Fruit fly (Drosophila melanogaster) whole organism, embryonic: ENCODE results near the gene tank.

Experiments used
- Ada2b ChIP-seq: fragments of 200-800 bp; sonication (Bioruptor generic); IDR thresholded peaks from 2 replicates; pipeline ENCODE4 v1.3.6; 2022; ENCODE audit warnings: missing biosample characterization, missing genetic modification characterization
- C15 ChIP-seq: fragments of 200-800 bp; sonication (Bioruptor generic); IDR thresholded peaks from 3 replicates; pipeline ENCODE4 v1.3.6; 2022; ENCODE audit warnings: missing biosample characterization, missing genetic modification characterization
- CG10959 ChIP-seq: fragments of 200-800 bp; sonication (Bioruptor generic); IDR thresholded peaks from 2 replicates; pipeline ENCODE4 v1.3.6; 2022; ENCODE audit warnings: missing biosample characterization, missing genetic modification characterization
- CG11456 ChIP-seq: fragments of 200-800 bp; sonication (Bioruptor generic); IDR thresholded peaks from 3 replicates; pipeline ENCODE4 v1.3.6; 2022; ENCODE audit warnings: missing biosample characterization, missing genetic modification characterization
- CG12219 ChIP-seq: fragments of 200-800 bp; sonication (Bioruptor generic); optimal IDR thresholded peaks from 3 replicates; lab custom pipeline; 2018; ENCODE audit warnings: missing biosample characterization, mild to moderate bottlenecking, missing genetic modification characterization
- CG12942 ChIP-seq: fragments of 200-800 bp; sonication (Bioruptor generic); optimal IDR thresholded peaks from 3 replicates; lab custom pipeline; 2016; ENCODE audit warnings: missing biosample characterization, missing genetic modification characterization
- CG15011 ChIP-seq: fragments of 200-800 bp; sonication (Bioruptor generic); optimal IDR thresholded peaks from 3 replicates; lab custom pipeline; 2018; ENCODE audit warnings: missing biosample characterization, mild to moderate bottlenecking, missing genetic modification characterization
- CG16863 ChIP-seq: fragments of 200-800 bp; sonication (Bioruptor generic); optimal IDR thresholded peaks from 3 replicates; lab custom pipeline; 2016; ENCODE audit warnings: missing biosample characterization, missing genetic modification characterization
- CG17385 ChIP-seq: fragments of 200-800 bp; sonication (Bioruptor generic); optimal IDR thresholded peaks from 3 replicates; lab custom pipeline; 2018; ENCODE audit warnings: missing biosample characterization, mild to moderate bottlenecking, missing genetic modification characterization
- CG2199 ChIP-seq: fragments of 200-800 bp; sonication (Bioruptor generic); IDR thresholded peaks from 3 replicates; pipeline ENCODE4 v1.3.6; 2022; ENCODE audit warnings: missing biosample characterization, missing genetic modification characterization
- CG2875 ChIP-seq: fragments of 200-800 bp; sonication (Bioruptor generic); optimal IDR thresholded peaks from 2 replicates; lab custom pipeline; 2017; ENCODE audit warnings: missing biosample characterization, mild to moderate bottlenecking, missing genetic modification characterization, missing genetic modification reagents
- CG30403 ChIP-seq: fragments of 200-800 bp; sonication (Bioruptor generic); optimal IDR thresholded peaks from 3 replicates; lab custom pipeline; 2016; ENCODE audit warnings: missing biosample characterization, missing genetic modification characterization
- CG3163 ChIP-seq: fragments of 200-800 bp; sonication (Bioruptor generic); optimal IDR thresholded peaks from 3 replicates; lab custom pipeline; 2016; ENCODE audit warnings: missing biosample characterization, missing genetic modification characterization
- CG33557 ChIP-seq: fragments of 200-800 bp; sonication (Bioruptor generic); optimal IDR thresholded peaks from 2 replicates; lab custom pipeline; 2019; ENCODE audit warnings: missing biosample characterization, mild to moderate bottlenecking, missing genetic modification characterization, moderate library complexity
- CG3726 ChIP-seq: fragments of 200-800 bp; sonication (Bioruptor generic); IDR thresholded peaks from 3 replicates; pipeline ENCODE4, ENCODE4 v1.3.6; 2022; ENCODE audit warnings: missing biosample characterization, missing genetic modification characterization
- CG3995 ChIP-seq: fragments of 200-800 bp; sonication (Bioruptor generic); optimal IDR thresholded peaks from 3 replicates; lab custom pipeline; 2016; ENCODE audit warnings: missing biosample characterization, missing genetic modification characterization
- CG43689 ChIP-seq: fragments of 200-800 bp; sonication (Bioruptor generic); IDR thresholded peaks from 2 replicates; pipeline ENCODE4 v1.3.6; 2022; ENCODE audit warnings: missing biosample characterization, missing genetic modification characterization
- CG4404 ChIP-seq: fragments of 200-800 bp; sonication (Bioruptor generic); IDR thresholded peaks from 2 replicates; pipeline ENCODE4 v1.3.6; 2022; ENCODE audit warnings: missing biosample characterization, missing genetic modification characterization
- CG6689 ChIP-seq: fragments of 200-800 bp; sonication (Bioruptor generic); IDR thresholded peaks from 2 replicates; pipeline ENCODE4 v1.3.6; 2022; ENCODE audit warnings: missing biosample characterization, missing genetic modification characterization
- CG6765 ChIP-seq: fragments of 200-800 bp; sonication (Bioruptor generic); optimal IDR thresholded peaks from 3 replicates; lab custom pipeline; 2017; ENCODE audit warnings: missing biosample characterization, mild to moderate bottlenecking, missing genetic modification characterization
- CG6854 ChIP-seq: fragments of 200-800 bp; sonication (Bioruptor generic); optimal IDR thresholded peaks from 3 replicates; lab custom pipeline; 2017; ENCODE audit warnings: missing biosample characterization, mild to moderate bottlenecking, missing genetic modification characterization
- CG7372 ChIP-seq: fragments of 200-800 bp; sonication (Bioruptor generic); IDR thresholded peaks from 2 replicates; pipeline ENCODE4 v1.3.6; 2022; ENCODE audit warnings: missing biosample characterization, missing genetic modification characterization
- CG7745 ChIP-seq: fragments of 200-800 bp; sonication (Bioruptor generic); optimal IDR thresholded peaks from 2 replicates; lab custom pipeline; 2018; ENCODE audit warnings: missing biosample characterization, mild to moderate bottlenecking, missing genetic modification characterization, moderate library complexity
- CG7839 ChIP-seq: fragments of 200-800 bp; sonication (Bioruptor generic); optimal IDR thresholded peaks from 3 replicates; lab custom pipeline; 2018; ENCODE audit warnings: missing biosample characterization, mild to moderate bottlenecking, missing genetic modification characterization, moderate library complexity
- CG7928 ChIP-seq: fragments of 200-800 bp; sonication (Bioruptor generic); optimal IDR thresholded peaks from 2 replicates; lab custom pipeline; 2017; ENCODE audit warnings: missing biosample characterization, mild to moderate bottlenecking, missing genetic modification characterization
- CG9817 ChIP-seq: fragments of 200-800 bp; sonication (Bioruptor generic); optimal IDR thresholded peaks from 2 replicates; lab custom pipeline; 2018; ENCODE audit warnings: missing biosample characterization, mild to moderate bottlenecking, missing genetic modification characterization, moderate library complexity
- Fer2 ChIP-seq: fragments of 200-800 bp; sonication (Bioruptor generic); optimal IDR thresholded peaks from 2 replicates; lab custom pipeline; 2018; ENCODE audit warnings: missing biosample characterization, mild to moderate bottlenecking, missing genetic modification characterization, moderate library complexity
- HLHmδ ChIP-seq: fragments of 200-800 bp; sonication (Bioruptor generic); optimal IDR thresholded peaks from 2 replicates; lab custom pipeline; 2018; ENCODE audit warnings: missing biosample characterization, mild to moderate bottlenecking, missing genetic modification characterization, moderate library complexity
- HmgD ChIP-seq: fragments of 200-800 bp; sonication (Bioruptor generic); optimal IDR thresholded peaks from 3 replicates; lab custom pipeline; 2016; ENCODE audit warnings: missing biosample characterization, missing genetic modification characterization
- Ssrp ChIP-seq: fragments of 200-800 bp; sonication (Bioruptor generic); optimal IDR thresholded peaks from 2 replicates; lab custom pipeline; 2018; ENCODE audit warnings: missing biosample characterization, mild to moderate bottlenecking, missing genetic modification characterization, moderate library complexity
- Xbp1 ChIP-seq: fragments of 200-800 bp; sonication (Bioruptor generic); optimal IDR thresholded peaks from 3 replicates; lab custom pipeline; 2016; ENCODE audit warnings: missing biosample characterization, mild to moderate bottlenecking, missing genetic modification characterization
- abd-A ChIP-seq: fragments of 200-800 bp; sonication (Bioruptor generic); optimal IDR thresholded peaks from 3 replicates; lab custom pipeline; 2019; ENCODE audit warnings: missing biosample characterization, mild to moderate bottlenecking, missing genetic modification characterization, moderate library complexity
- aop ChIP-seq: fragments of 200-800 bp; sonication (Bioruptor generic); IDR thresholded peaks from 2 replicates; pipeline ENCODE4 v1.3.6; 2022; ENCODE audit warnings: missing biosample characterization, missing genetic modification characterization
- ap ChIP-seq: fragments of 200-800 bp; sonication (Bioruptor generic); IDR thresholded peaks from 2 replicates; pipeline ENCODE4 v1.3.6; 2022; ENCODE audit warnings: missing biosample characterization, missing genetic modification characterization
- ara ChIP-seq: fragments of 200-800 bp; sonication (Bioruptor generic); IDR thresholded peaks from 2 replicates; pipeline ENCODE4 v1.3.6; 2022; ENCODE audit warnings: missing biosample characterization, missing genetic modification characterization
- ato ChIP-seq: fragments of 200-800 bp; sonication (Bioruptor generic); IDR thresholded peaks from 2 replicates; pipeline ENCODE4 v1.3.6; 2022; ENCODE audit warnings: missing biosample characterization, missing genetic modification characterization; ENCODE audit not compliant: partially characterized antibody
- chm ChIP-seq: fragments of 200-800 bp; sonication (Bioruptor generic); IDR thresholded peaks from 2 replicates; pipeline ENCODE4 v1.3.6; 2022; ENCODE audit warnings: missing biosample characterization, missing genetic modification characterization
- en ChIP-seq: fragments of 200-800 bp; sonication (Bioruptor generic); optimal IDR thresholded peaks from 2 replicates; lab custom pipeline; 2016; ENCODE audit warnings: missing biosample characterization, missing genetic modification characterization
- gfzf ChIP-seq: fragments of 200-800 bp; sonication (Bioruptor generic); optimal IDR thresholded peaks from 2 replicates; lab custom pipeline; 2016; ENCODE audit warnings: missing biosample characterization, mild to moderate bottlenecking, missing genetic modification characterization, moderate library complexity
- gro ChIP-seq: fragments of 200-800 bp; sonication (Bioruptor generic); optimal IDR thresholded peaks from 2 replicates; lab custom pipeline; 2016; ENCODE audit warnings: missing biosample characterization, missing genetic modification characterization
- gsb-n ChIP-seq: fragments of 200-800 bp; sonication (Bioruptor generic); optimal IDR thresholded peaks from 3 replicates; lab custom pipeline; 2018; ENCODE audit warnings: missing biosample characterization, mild to moderate bottlenecking, missing genetic modification characterization
- insv ChIP-seq, 2 experiments: fragments of 200-800 bp; sonication (Bioruptor generic); optimal IDR thresholded peaks; 3 replicates each; lab custom pipeline; 2016 to 2018; ENCODE audit warnings: missing biosample characterization in 2 of 2, missing genetic modification characterization in 2 of 2
- knrl ChIP-seq: fragments of 200-800 bp; sonication (Bioruptor generic); IDR thresholded peaks from 3 replicates; pipeline ENCODE4 v1.3.6; 2022; ENCODE audit warnings: missing biosample characterization, missing genetic modification characterization; ENCODE audit not compliant: partially characterized antibody
- luna ChIP-seq: fragments of 200-800 bp; sonication (Bioruptor generic); optimal IDR thresholded peaks from 2 replicates; lab custom pipeline; 2016; ENCODE audit warnings: missing biosample characterization, missing genetic modification characterization
- p53 ChIP-seq: fragments of 200-800 bp; sonication (Bioruptor generic); optimal IDR thresholded peaks from 2 replicates; lab custom pipeline; 2016; ENCODE audit warnings: missing biosample characterization, missing genetic modification characterization
- pnt ChIP-seq: fragments of 200-800 bp; sonication (Bioruptor generic); optimal IDR thresholded peaks from 3 replicates; lab custom pipeline; 2016; ENCODE audit warnings: missing biosample characterization, missing genetic modification characterization
- scrt ChIP-seq: fragments of 200-800 bp; sonication (Bioruptor generic); optimal IDR thresholded peaks from 2 replicates; lab custom pipeline; 2018; ENCODE audit warnings: missing biosample characterization, mild to moderate bottlenecking, missing genetic modification characterization, moderate library complexity
- sens ChIP-seq: fragments of 200-800 bp; sonication (Bioruptor generic); peaks from one replicate; lab custom pipeline; 2016; ENCODE audit warnings: missing biosample characterization, missing genetic modification characterization
- so ChIP-seq: fragments of 200-800 bp; sonication (Bioruptor generic); IDR thresholded peaks from 3 replicates; pipeline ENCODE4 v1.3.6; 2022; ENCODE audit warnings: missing biosample characterization, missing genetic modification characterization
- trh ChIP-seq: fragments of 200-800 bp; sonication (Bioruptor generic); optimal IDR thresholded peaks from 2 replicates; lab custom pipeline; 2016; ENCODE audit warnings: missing biosample characterization, missing genetic modification characterization
- vfl ChIP-seq: fragments of 200-800 bp; sonication (Bioruptor generic); optimal IDR thresholded peaks from 2 replicates; lab custom pipeline; 2016; ENCODE audit warnings: missing biosample characterization, missing genetic modification characterization

The tank gene

DNA sequence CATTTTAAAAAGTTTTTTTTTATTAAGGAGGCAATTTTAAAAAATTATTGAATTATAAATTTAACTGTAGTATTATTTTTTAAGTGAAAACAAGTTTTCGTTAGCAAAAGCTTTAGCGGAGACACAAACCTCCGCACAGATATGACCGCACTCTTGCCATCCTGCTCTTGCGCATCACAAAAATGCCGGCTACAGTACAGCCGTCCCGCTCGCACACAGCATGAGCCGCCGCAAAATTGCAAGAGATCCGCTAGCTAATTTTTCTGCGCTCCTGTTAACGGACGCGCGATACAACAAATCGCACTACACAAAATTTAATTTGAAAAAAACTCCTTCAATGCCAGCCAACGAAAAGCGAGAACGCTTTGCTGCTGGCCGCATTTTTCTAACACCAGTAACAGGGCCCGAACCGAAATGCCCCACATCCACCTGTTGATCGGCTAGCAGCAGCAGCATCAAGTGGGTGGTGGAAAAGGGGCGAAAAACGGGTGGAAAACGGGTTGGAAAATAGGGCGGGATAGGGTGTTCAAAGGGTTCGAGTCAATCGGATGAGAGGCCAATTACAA, 27.7 kb downstream of the tank start (continued):
- TF ChIP-seq gro (GFP tag; lab: Kevin White, UChicago) = peak; percentile 70
- no peak for TF ChIP-seq en
- TF ChIP-seq CG10959 = no peak
- TF ChIP-seq CG3163 (GFP tag; lab: Kevin White, UChicago) = no peak
- peak; percentile 62 for TF ChIP-seq sens (GFP tag; lab: Kevin White, UChicago)
- peak; percentile 53 for TF ChIP-seq CG7839 (tag; lab: Kevin White, UChicago)
- peak; percentile 67 for TF ChIP-seq CG7745
- no peak for TF ChIP-seq CG43689 (GFP tag; lab: Robert Waterston, UW)
- no peak for TF ChIP-seq CG6854 (GFP tag; lab: Kevin White, UChicago)
- TF ChIP-seq Fer2 (tag; lab: Kevin White, UChicago) = no peak
- no peak for TF ChIP-seq CG3726
- peak; percentile 14; the same call in 1 of the 2 replicates for TF ChIP-seq CG6689 (GFP tag; lab: Robert Waterston, UW)
- TF ChIP-seq CG3995 (GFP tag; lab: Kevin White, UChicago) = no peak
- no peak for TF ChIP-seq CG12219 (GFP tag; lab: Kevin White, UChicago)
- peak in 1 of 2 experiments; percentile 47 for TF ChIP-seq insv (GFP tag; optimal IDR thresholded peaks at IDR 0.05; lab: Kevin White, UChicago)
- peak; percentile 99 for TF ChIP-seq scrt (GFP tag; lab: Kevin White, UChicago)
- TF ChIP-seq CG15011 (GFP tag; lab: Kevin White, UChicago) = no peak
- peak; percentile 38; the same call in 1 of the 3 replicates for TF ChIP-seq knrl (GFP tag; lab: Robert Waterston, UW)
- TF ChIP-seq trh (GFP tag; lab: Kevin White, UChicago) = no peak
- peak; percentile 52 for TF ChIP-seq CG30403 (GFP tag; lab: Kevin White, UChicago)
- no peak for TF ChIP-seq pnt
- no peak for TF ChIP-seq CG7928 (GFP tag; lab: Kevin White, UChicago)
- no peak for TF ChIP-seq aop
- TF ChIP-seq CG2199 (GFP tag; lab: Robert Waterston, UW) = peak; percentile 83; the same call in 2 of the 3 replicates
- TF ChIP-seq CG33557 (GFP tag; lab: Kevin White, UChicago) = peak; percentile 14
- TF ChIP-seq abd-A = peak; percentile 76
- TF ChIP-seq CG4404 = no peak
- TF ChIP-seq chm = peak; percentile 71; the same call in 1 of the 2 replicates
- no peak for TF ChIP-seq CG6765 (GFP tag; lab: Kevin White, UChicago)
- TF ChIP-seq CG9817 (tag; lab: Kevin White, UChicago) = peak; percentile 17
- TF ChIP-seq CG11456 (GFP tag; lab: Robert Waterston, UW) = no peak
- TF ChIP-seq C15 = no peak
- TF ChIP-seq CG2875 (GFP tag; lab: Kevin White, UChicago) = no peak
- peak; percentile 36; the same call in 1 of the 2 replicates for TF ChIP-seq ara (GFP tag; lab: Robert Waterston, UW)
- no peak for TF ChIP-seq gfzf (GFP tag; lab: Kevin White, UChicago)
- no peak for TF ChIP-seq ap (GFP tag; lab: Robert Waterston, UW)
- TF ChIP-seq CG16863 (GFP tag; lab: Kevin White, UChicago) = no peak
- no peak for TF ChIP-seq Ada2b (GFP tag; lab: Robert Waterston, UW)
- peak; percentile 43 for TF ChIP-seq Xbp1 (GFP tag; lab: Kevin White, UChicago)
- no peak for TF ChIP-seq so (GFP tag; lab: Robert Waterston, UW)
- peak; percentile 56 for TF ChIP-seq vfl (GFP tag; lab: Kevin White, UChicago)
- peak; percentile 25 for TF ChIP-seq Ssrp (tag; lab: Kevin White, UChicago)
- no peak for TF ChIP-seq p53
- TF ChIP-seq CG12942 = peak; percentile 1
- TF ChIP-seq HLHmδ (GFP tag; lab: Kevin White, UChicago) = peak; percentile 28
- peak; percentile 73 for TF ChIP-seq ato (GFP tag; lab: Robert Waterston, UW)
- TF ChIP-seq luna (GFP tag; lab: Kevin White, UChicago) = no peak
- TF ChIP-seq CG7372 (GFP tag; lab: Robert Waterston, UW) = 0 out of 2 replicates have a peak, but pooled peaks have one; percentile 26
- TF ChIP-seq gsb-n (tag; lab: Kevin White, UChicago) = peak; percentile 24
- TF ChIP-seq CG17385 (GFP tag; lab: Kevin White, UChicago) = peak; percentile 16
- TF ChIP-seq HmgD (GFP tag; lab: Kevin White, UChicago) = peak; percentile 17
